Worm (Caenorhabditis elegans) whole organism, mixed stage, embryonic: ENCODE results near the gene mdt-29.

Source experiments
- bed-3 ChIP-seq: fragments of 200-800 bp; sonication (Bioruptor generic); optimal IDR thresholded peaks from 3 replicates; lab custom pipeline; 2018; ENCODE audit warnings: mild to moderate bottlenecking, missing genetic modification characterization, moderate library complexity, missing compliant biosample characterization
- blmp-1 ChIP-seq: fragments of 150-350 bp; optimal IDR thresholded peaks from 2 replicates; lab custom pipeline; 2014; ENCODE audit warnings: missing biosample characterization, missing genetic modification characterization
- ceh-39 ChIP-seq: fragments of 150-350 bp; optimal IDR thresholded peaks from 2 replicates; lab custom pipeline; 2014; ENCODE audit warnings: missing biosample characterization, missing genetic modification characterization
- ceh-43 ChIP-seq: fragments of 200-800 bp; sonication (Bioruptor generic); optimal IDR thresholded peaks from 2 replicates; lab custom pipeline; 2018; ENCODE audit warnings: mild to moderate bottlenecking, missing genetic modification characterization, moderate library complexity, missing compliant biosample characterization
- ces-1 ChIP-seq: fragments of 150-350 bp; optimal IDR thresholded peaks from 2 replicates; lab custom pipeline; 2014; ENCODE audit warnings: missing biosample characterization, missing genetic modification reagents, missing genetic modification characterization
- cnd-1 ChIP-seq: fragments of 200-800 bp; sonication (Bioruptor generic); optimal IDR thresholded peaks from 2 replicates; lab custom pipeline; 2018; ENCODE audit warnings: mild to moderate bottlenecking, missing genetic modification characterization, missing compliant biosample characterization
- drap-1 ChIP-seq: fragments of 200-800 bp; sonication (Bioruptor generic); optimal IDR thresholded peaks from 3 replicates; lab custom pipeline; 2018; ENCODE audit warnings: mild to moderate bottlenecking, missing genetic modification characterization, missing compliant biosample characterization
- elt-1 ChIP-seq: sonication (generic microtip); optimal IDR thresholded peaks from 2 replicates; lab custom pipeline; 2017; ENCODE audit warnings: missing genetic modification characterization, mild to moderate bottlenecking, missing compliant biosample characterization, antibody characterized with exemption, moderate library complexity, borderline replicate concordance; ENCODE audit not compliant: insufficient read depth
- flh-1 ChIP-seq: fragments of 200-800 bp; sonication (Bioruptor generic); optimal IDR thresholded peaks from 2 replicates; lab custom pipeline; 2018; ENCODE audit warnings: mild to moderate bottlenecking, missing genetic modification characterization, moderate library complexity, missing compliant biosample characterization
- ham-2 ChIP-seq: fragments of 200-800 bp; sonication (Bioruptor generic); optimal IDR thresholded peaks from 2 replicates; lab custom pipeline; 2018; ENCODE audit warnings: mild to moderate bottlenecking, missing genetic modification characterization, missing compliant biosample characterization
- hlh-1 ChIP-seq: fragments of 150-350 bp; optimal IDR thresholded peaks from 2 replicates; lab custom pipeline; 2014; ENCODE audit warnings: missing biosample characterization, missing genetic modification reagents, missing genetic modification characterization
- lin-13 ChIP-seq: fragments of 150-350 bp; optimal IDR thresholded peaks from 2 replicates; lab custom pipeline; 2014; ENCODE audit warnings: missing biosample characterization, missing genetic modification characterization
- lin-32 ChIP-seq: fragments of 200-800 bp; sonication (Bioruptor generic); optimal IDR thresholded peaks from 2 replicates; lab custom pipeline; 2018; ENCODE audit warnings: mild to moderate bottlenecking, missing genetic modification characterization, missing compliant biosample characterization
- lsy-2 ChIP-seq: fragments of 150-350 bp; optimal IDR thresholded peaks from 2 replicates; lab custom pipeline; 2014; ENCODE audit warnings: missing biosample characterization, missing genetic modification characterization
- mab-5 ChIP-seq: fragments of 150-350 bp; optimal IDR thresholded peaks from 2 replicates; lab custom pipeline; 2014; ENCODE audit warnings: missing biosample characterization, missing genetic modification characterization
- mep-1 ChIP-seq: fragments of 150-350 bp; optimal IDR thresholded peaks from 2 replicates; lab custom pipeline; 2017; ENCODE audit warnings: missing biosample characterization, missing genetic modification reagents, missing genetic modification characterization, inconsistent platforms
- mls-2 ChIP-seq: sonication (generic microtip); optimal IDR thresholded peaks from 2 replicates; lab custom pipeline; 2016; ENCODE audit warnings: mild to moderate bottlenecking, missing genetic modification characterization, moderate library complexity, missing compliant biosample characterization
- nhr-12 ChIP-seq: fragments of 150-350 bp; optimal IDR thresholded peaks from 2 replicates; lab custom pipeline; 2014; ENCODE audit warnings: missing biosample characterization, missing genetic modification characterization
- nhr-2 ChIP-seq: fragments of 150-350 bp; optimal IDR thresholded peaks from 2 replicates; lab custom pipeline; 2014; ENCODE audit warnings: missing biosample characterization, missing genetic modification characterization
- nhr-237 ChIP-seq: fragments of 150-350 bp; optimal IDR thresholded peaks from 2 replicates; lab custom pipeline; 2014; ENCODE audit warnings: missing biosample characterization, missing genetic modification characterization
- nhr-28 ChIP-seq: fragments of 150-350 bp; optimal IDR thresholded peaks from 2 replicates; lab custom pipeline; 2014; ENCODE audit warnings: missing biosample characterization, missing genetic modification characterization
- nhr-76 ChIP-seq: sonication (generic microtip); optimal IDR thresholded peaks from 2 replicates; lab custom pipeline; 2017; ENCODE audit warnings: missing biosample characterization, missing genetic modification characterization
- pha-4 ChIP-seq: fragments of 150-350 bp; optimal IDR thresholded peaks from 2 replicates; lab custom pipeline; 2018; ENCODE audit warnings: missing biosample characterization, missing genetic modification reagents, missing genetic modification characterization
- sem-2 ChIP-seq: fragments of 200-800 bp; sonication (Bioruptor generic); optimal IDR thresholded peaks from 2 replicates; lab custom pipeline; 2018; ENCODE audit warnings: mild to moderate bottlenecking, missing genetic modification characterization, missing compliant biosample characterization
- sptf-1 ChIP-seq: sonication (generic microtip); optimal IDR thresholded peaks from 2 replicates; lab custom pipeline; 2017; ENCODE audit warnings: mild to moderate bottlenecking, missing genetic modification characterization, moderate library complexity, missing compliant biosample characterization
- tbx-8 ChIP-seq: fragments of 200-800 bp; sonication (Bioruptor generic); optimal IDR thresholded peaks from 2 replicates; lab custom pipeline; 2018; ENCODE audit warnings: mild to moderate bottlenecking, missing genetic modification characterization, moderate library complexity, missing compliant biosample characterization
- unc-120 ChIP-seq: sonication (generic microtip); optimal IDR thresholded peaks from 2 replicates; lab custom pipeline; 2017; ENCODE audit warnings: missing genetic modification characterization, missing compliant biosample characterization; ENCODE audit not compliant: poor library complexity, severe bottlenecking
- unc-39 ChIP-seq: fragments of 150-350 bp; optimal IDR thresholded peaks from 2 replicates; lab custom pipeline; 2014; ENCODE audit warnings: missing biosample characterization, missing genetic modification characterization
- unc-62 ChIP-seq: fragments of 150-350 bp; optimal IDR thresholded peaks from 2 replicates; lab custom pipeline; 2014; ENCODE audit warnings: missing biosample characterization, missing genetic modification reagents, missing genetic modification characterization
- zip-8 ChIP-seq: fragments of 150-350 bp; optimal IDR thresholded peaks from 2 replicates; lab custom pipeline; 2014; ENCODE audit warnings: missing biosample characterization, missing genetic modification characterization
- ztf-11 ChIP-seq: fragments of 150-350 bp; optimal IDR thresholded peaks from 2 replicates; lab custom pipeline; 2014; ENCODE audit warnings: missing biosample characterization, missing genetic modification characterization

Gene mdt-29

ce11 chrIII:13735008-13735407, 38.0 kb upstream of the mdt-29 start, which contains the start of gene W06F12.3:
Gene W06F12.3 (plus strand): TSS chrIII:13735030.
- TF ChIP-seq mls-2 (tag; lab: Kevin White, UChicago), result no peak
- TF ChIP-seq mep-1 (tag; lab: Kevin White, UChicago), result no peak
- TF ChIP-seq tbx-8 (GFP tag; lab: Kevin White, UChicago), result no peak
- TF ChIP-seq ztf-11, result no peak
- no peak for TF ChIP-seq bed-3 (GFP tag; lab: Kevin White, UChicago)
- no peak for TF ChIP-seq pha-4 (tag; lab: Kevin White, UChicago)
- no peak for TF ChIP-seq nhr-12 (tag; lab: Kevin White, UChicago)
- no peak for TF ChIP-seq unc-39
- no peak for TF ChIP-seq unc-120 (tag; lab: Kevin White, UChicago)
- TF ChIP-seq unc-62, result no peak
- TF ChIP-seq lin-32 (GFP tag; lab: Kevin White, UChicago), result no peak
- no peak for TF ChIP-seq flh-1
- TF ChIP-seq nhr-28 (tag; lab: Kevin White, UChicago), result no peak

ce11 chrIII:13741410-13741809, 31.6 kb upstream of the mdt-29 start:
- TF ChIP-seq mep-1 (tag; lab: Kevin White, UChicago) (no peak), ces-1 (GFP tag; lab: Kevin White, UChicago) (no peak), lsy-2 (tag; lab: Kevin White, UChicago) (no peak), drap-1 (GFP tag; lab: Kevin White, UChicago) (no peak)

ce11 chrIII:13742028-13742427, 30.9 kb upstream of the mdt-29 start:
- TF ChIP-seq pha-4 (tag; lab: Kevin White, UChicago) (no peak), lin-13 (tag; lab: Kevin White, UChicago) (no peak), zip-8 (tag; lab: Kevin White, UChicago) (no peak), blmp-1 (tag; lab: Kevin White, UChicago) (no peak), nhr-237 (tag; lab: Kevin White, UChicago) (no peak), unc-39 (no peak), ham-2 (GFP tag; lab: Kevin White, UChicago) (no peak), mab-5 (tag; lab: Kevin White, UChicago) (no peak), nhr-28 (tag; lab: Kevin White, UChicago) (no peak), cnd-1 (tag; lab: Kevin White, UChicago) (no peak), unc-120 (tag; lab: Kevin White, UChicago) (no peak), hlh-1 (no peak), sptf-1 (no peak), nhr-76 (tag; lab: Kevin White, UChicago) (no peak)

- TF ChIP-seq unc-39 (no peak), unc-120 (tag; lab: Kevin White, UChicago) (no peak), nhr-12 (tag; lab: Kevin White, UChicago) (no peak), nhr-2 (tag; lab: Kevin White, UChicago) (no peak), ces-1 (GFP tag; lab: Kevin White, UChicago) (no peak), mep-1 (tag; lab: Kevin White, UChicago) (no peak), ham-2 (GFP tag; lab: Kevin White, UChicago) (no peak), nhr-28 (tag; lab: Kevin White, UChicago) (no peak), blmp-1 (tag; lab: Kevin White, UChicago) (no peak), bed-3 (GFP tag; lab: Kevin White, UChicago) (no peak), ceh-39 (tag; lab: Kevin White, UChicago) (no peak), elt-1 (tag; lab: Kevin White, UChicago) (no peak), sem-2 (GFP tag; lab: Kevin White, UChicago) (no peak), sptf-1 (no peak)
Observed at ce11 chrIII:13743922-13744321, 29.1 kb upstream of the mdt-29 start, which contains the start of gene tyr-2. Gene tyr-2 (plus strand): TSS chrIII:13744222.

- TF ChIP-seq ceh-39 (tag; lab: Kevin White, UChicago), result no peak
- no peak for TF ChIP-seq mab-5 (tag; lab: Kevin White, UChicago)
- no peak for TF ChIP-seq hlh-1
- no peak for TF ChIP-seq lin-32 (GFP tag; lab: Kevin White, UChicago)
- no peak for TF ChIP-seq ceh-43 (GFP tag; lab: Kevin White, UChicago)
- TF ChIP-seq unc-120 (tag; lab: Kevin White, UChicago), result no peak
- TF ChIP-seq unc-39, result no peak
- no peak for TF ChIP-seq elt-1 (tag; lab: Kevin White, UChicago)
Observed at ce11 chrIII:13748312-13748711, 24.7 kb upstream of the mdt-29 start, which contains the start of gene K08E3.2. Gene K08E3.2 (minus strand): TSS chrIII:13748686.
